Fruit fly (Drosophila melanogaster): Measurements from ENCODE around the gene CG7326.

Gene CG7326

dm6 chrX:18863748-18864482 lies at the start of gene CG7326, which contains the start of gene Dora (continued):
- TF ChIP-seq nmo (GFP tag; optimal IDR thresholded peaks at IDR 0.05) (peak; percentile 15), CG14014 (GFP tag; IDR thresholded peaks at IDR 0.05) (no peak), slou (GFP tag; optimal IDR thresholded peaks at IDR 0.05) (no peak), NfI (GFP tag; optimal IDR thresholded peaks at IDR 0.05) (peak; percentile 8), kni (GFP tag; optimal IDR thresholded peaks at IDR 0.05) (peak; percentile 30), pb (GFP tag; optimal IDR thresholded peaks at IDR 0.05) (no peak), CG2120 (GFP tag; optimal IDR thresholded peaks at IDR 0.05) (peak; percentile 25), CG12942 (GFP tag; optimal IDR thresholded peaks at IDR 0.05) (no peak), CG1024 (GFP tag; IDR thresholded peaks at IDR 0.05) (no peak), bbx (GFP tag; IDR thresholded peaks at IDR 0.05; ENCODE audit: partially characterized antibody) (peak; percentile 93), z (GFP tag; IDR thresholded peaks at IDR 0.05) (peak; percentile 65; the same call in 1 of the 3 replicates), danr (GFP tag; IDR thresholded peaks at IDR 0.05) (no peak), CG3726 (GFP tag; IDR thresholded peaks at IDR 0.05) (no peak), lab (GFP tag; optimal IDR thresholded peaks at IDR 0.05) (no peak), CG8388 (GFP tag; optimal IDR thresholded peaks at IDR 0.05) (no peak), ems (GFP tag; optimal IDR thresholded peaks at IDR 0.05) (no peak), CG3065 (GFP tag; optimal IDR thresholded peaks at IDR 0.05) (no peak), Hmx (GFP tag; optimal IDR thresholded peaks at IDR 0.05) (no peak), CG10462 (GFP tag; optimal IDR thresholded peaks at IDR 0.05) (no peak), HLH4C (GFP tag; IDR thresholded peaks at IDR 0.05; ENCODE audit: partially characterized antibody) (peak; percentile 94), Med (GFP tag) (peak; percentile 64), CG1529 (GFP tag; optimal IDR thresholded peaks at IDR 0.05) (no peak), CG6254 (GFP tag; optimal IDR thresholded peaks at IDR 0.05) (no peak), CG18764 (GFP tag; optimal IDR thresholded peaks at IDR 0.05) (no peak), Deaf1 (tag; optimal IDR thresholded peaks at IDR 0.05) (peak; percentile 48), gem (tag; optimal IDR thresholded peaks at IDR 0.05) (no peak), Side (GFP tag; optimal IDR thresholded peaks at IDR 0.05) (no peak), CG2712 (tag; optimal IDR thresholded peaks at IDR 0.05) (peak; percentile 63), br (optimal IDR thresholded peaks at IDR 0.05) (no peak), CG10654 (GFP tag; optimal IDR thresholded peaks at IDR 0.05) (no peak), esg (GFP tag; conservative IDR thresholded peaks at IDR 0.05) (no peak), CG16863 (GFP tag; optimal IDR thresholded peaks at IDR 0.05) (no peak), onecut (GFP tag; IDR thresholded peaks at IDR 0.05) (peak; percentile 80), Rfx (GFP tag; IDR thresholded peaks at IDR 0.05) (no peak), CG11560 (tag; IDR thresholded peaks at IDR 0.05) (peak; percentile 99), CG7839 (tag; optimal IDR thresholded peaks at IDR 0.05) (no peak), CG2129 (GFP tag; IDR thresholded peaks at IDR 0.05; ENCODE audit: partially characterized antibody) (peak; percentile 68; the same call in 1 of the 2 replicates), CG1602 (GFP tag; optimal IDR thresholded peaks at IDR 0.05) (no peak), pros (GFP tag; optimal IDR thresholded peaks at IDR 0.05) (no peak), CG3847 (GFP tag; IDR thresholded peaks at IDR 0.05) (0 out of 2 replicates have a peak, but pooled peaks have one; percentile 38), HLH3B (GFP tag; IDR thresholded peaks at IDR 0.05) (no peak), CG33557 (GFP tag; optimal IDR thresholded peaks at IDR 0.05) (no peak), Ets97D (GFP tag; optimal IDR thresholded peaks at IDR 0.05) (peak; percentile 61), CG2889 (GFP tag; IDR thresholded peaks at IDR 0.05) (no peak), CG3407 (GFP tag; optimal IDR thresholded peaks at IDR 0.05) (no peak), crol (GFP tag; IDR thresholded peaks at IDR 0.05) (no peak), Atf6 (GFP tag; IDR thresholded peaks at IDR 0.05) (no peak), Sry-δ (GFP tag; optimal IDR thresholded peaks at IDR 0.05) (peak; percentile 92), CG6791 (GFP tag; IDR thresholded peaks at IDR 0.05; ENCODE audit: partially characterized antibody) (peak; percentile 94), CG16815 (GFP tag; optimal IDR thresholded peaks at IDR 0.05) (no peak), stc (GFP tag; IDR thresholded peaks at IDR 0.05) (no peak)
